Worm (Caenorhabditis elegans) whole organism, early embryonic: Measurements from ENCODE around the gene grl-8.

Experiments used
- B0310.2 ChIP-seq: sonication (generic microtip); optimal IDR thresholded peaks from 2 replicates; lab custom pipeline; 2016; ENCODE audit warnings: mild to moderate bottlenecking, missing genetic modification characterization, missing compliant biosample characterization
- F13C5.2 ChIP-seq: sonication (generic microtip); optimal IDR thresholded peaks from 2 replicates; lab custom pipeline; 2017; ENCODE audit warnings: mild to moderate bottlenecking, missing genetic modification characterization, inconsistent platforms, missing compliant biosample characterization
- ama-1 ChIP-seq: fragments of 150-350 bp; optimal IDR thresholded peaks from 2 replicates; lab custom pipeline; 2014
- ceh-13 ChIP-seq: fragments of 200-800 bp; sonication (Bioruptor generic); optimal IDR thresholded peaks from 2 replicates; lab custom pipeline; 2018; ENCODE audit warnings: mild to moderate bottlenecking, missing genetic modification characterization, missing compliant biosample characterization
- ceh-36 ChIP-seq: sonication (generic microtip); optimal IDR thresholded peaks from 2 replicates; lab custom pipeline; 2016; ENCODE audit warnings: missing genetic modification characterization, inconsistent platforms, missing compliant biosample characterization
- ets-7 ChIP-seq: sonication (generic microtip); optimal IDR thresholded peaks from 2 replicates; lab custom pipeline; 2016; ENCODE audit warnings: missing genotype, missing genetic modification characterization, missing compliant biosample characterization
- hmbx-1 ChIP-seq: sonication (generic microtip); optimal IDR thresholded peaks from 2 replicates; lab custom pipeline; 2016; ENCODE audit warnings: mild to moderate bottlenecking, missing genetic modification characterization, missing compliant biosample characterization
- hnd-1 ChIP-seq: sonication (generic microtip); optimal IDR thresholded peaks from 2 replicates; lab custom pipeline; 2016; ENCODE audit warnings: missing genetic modification characterization, missing compliant biosample characterization
- pes-1 ChIP-seq: fragments of 200-800 bp; sonication (Bioruptor generic); IDR thresholded peaks from 2 replicates; pipeline ENCODE4 v1.3.6; 2022; ENCODE audit warnings: missing genetic modification reagents, missing genetic modification characterization, missing compliant biosample characterization
- scrt-1 ChIP-seq: fragments of 200-800 bp; sonication (Bioruptor generic); IDR thresholded peaks from 2 replicates; pipeline ENCODE4 v1.3.6; 2022; ENCODE audit warnings: missing genetic modification characterization, missing compliant biosample characterization
- tbx-37 ChIP-seq: fragments of 200-800 bp; sonication (Bioruptor generic); conservative IDR thresholded peaks from 2 replicates; pipeline ENCODE4 v1.3.6; 2022; ENCODE audit warnings: missing genetic modification reagents, missing genetic modification characterization, missing compliant biosample characterization

DNA sequence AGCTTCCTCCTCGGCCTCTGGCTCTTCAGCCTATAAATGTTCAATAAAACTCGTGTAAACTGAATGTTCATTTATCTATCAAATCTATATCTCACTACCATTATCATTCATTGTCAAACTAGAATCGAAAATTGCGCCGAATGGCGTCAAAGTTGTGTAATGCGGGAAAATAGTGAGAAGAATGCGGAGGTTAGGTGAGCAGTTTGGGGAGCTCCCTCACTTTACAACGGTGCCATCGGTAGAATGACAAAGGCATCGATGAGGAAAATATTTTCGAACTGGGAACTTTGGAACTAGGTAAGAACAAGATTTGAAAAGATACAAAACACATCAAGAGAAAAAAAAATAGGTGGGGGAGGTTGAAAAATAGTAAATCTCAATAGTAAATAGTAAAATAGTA lies 34.7 kb upstream of the grl-8 start:
- TF ChIP-seq ceh-36 (tag; lab: Kevin White, UChicago) (no peak), hnd-1 (tag; lab: Kevin White, UChicago) (no peak), ama-1 (no peak), ets-7 (no peak), F13C5.2 (tag; lab: Kevin White, UChicago) (no peak), B0310.2 (no peak), scrt-1 (GFP tag; lab: Robert Waterston, UW) (no peak), ceh-13 (GFP tag; lab: Kevin White, UChicago) (no peak), pes-1 (GFP tag; lab: Robert Waterston, UW) (no peak), tbx-37 (GFP tag; lab: Robert Waterston, UW) (no peak), hmbx-1 (no peak)
